Worm (Caenorhabditis elegans) whole organism, L1 larva: Measurements from ENCODE around the gene ZK370.6.

ENCODE experiments used
- aha-1 ChIP-seq: fragments of 150-350 bp; optimal IDR thresholded peaks from 2 replicates; lab custom pipeline; 2014; ENCODE audit warnings: missing biosample characterization, missing genetic modification characterization
- aly-2 ChIP-seq: fragments of 150-350 bp; optimal IDR thresholded peaks from 2 replicates; lab custom pipeline; 2014; ENCODE audit warnings: missing biosample characterization, missing genetic modification characterization
- ces-1 ChIP-seq: fragments of 150-350 bp; optimal IDR thresholded peaks from 2 replicates; lab custom pipeline; 2014; ENCODE audit warnings: missing biosample characterization, missing genetic modification reagents, missing genetic modification characterization
- egl-13 ChIP-seq: sonication (generic microtip); optimal IDR thresholded peaks from 2 replicates; lab custom pipeline; 2016; ENCODE audit warnings: missing genotype, missing genetic modification reagents, missing genetic modification characterization, missing compliant biosample characterization
- elt-3 ChIP-seq, 6 experiments: fragments of 150-350 bp in 1 of 6; sonication (generic microtip); optimal IDR thresholded peaks; 2 replicates each; lab custom pipeline; 2017 to 2018; ENCODE audit warnings: missing biosample characterization in 6 of 6, missing genetic modification characterization in 6 of 6, inconsistent platforms in 1 of 6
- lin-39 ChIP-seq: fragments of 150-350 bp; optimal IDR thresholded peaks from 2 replicates; lab custom pipeline; 2014; ENCODE audit warnings: missing biosample characterization, missing genetic modification reagents, missing genetic modification characterization
- unc-86 ChIP-seq: sonication (generic microtip); optimal IDR thresholded peaks from 2 replicates; lab custom pipeline; 2016; ENCODE audit warnings: missing genetic modification characterization, missing compliant biosample characterization

DNA sequence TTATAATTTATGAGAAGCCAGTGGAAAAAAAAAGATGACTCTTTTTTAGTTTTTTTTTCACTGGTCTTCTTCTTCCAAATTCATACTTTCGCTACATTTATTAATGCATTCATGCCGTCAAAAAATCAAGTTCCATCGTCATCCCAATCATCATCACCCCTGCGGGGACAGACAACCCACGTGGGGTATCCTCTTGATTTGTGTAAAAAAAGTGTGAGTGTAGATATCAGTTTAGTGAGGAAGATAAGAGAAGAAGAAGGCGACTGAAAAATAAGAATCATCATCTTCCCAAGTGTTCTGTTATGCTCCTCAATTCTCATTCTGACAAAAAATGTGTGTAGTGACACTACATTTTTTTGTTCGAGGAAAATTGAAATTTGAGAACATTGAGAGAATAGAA lies 11.7 kb downstream of the ZK370.6 start:
- no peak for TF ChIP-seq lin-39 (tag; lab: Kevin White, UChicago)
- TF ChIP-seq unc-86 (tag; lab: Kevin White, UChicago): no peak
- no peak for TF ChIP-seq egl-13 (tag; lab: Kevin White, UChicago)
- no peak for TF ChIP-seq ces-1 (GFP tag; lab: Kevin White, UChicago)
- TF ChIP-seq aly-2 (tag; lab: Kevin White, UChicago): no peak
- TF ChIP-seq aha-1: no peak
- TF ChIP-seq elt-3 (tag; optimal IDR thresholded peaks at IDR 0.05; lab: Kevin White, UChicago): peak in 1 of 6 experiments; percentile 54
